Worm (Caenorhabditis elegans): ENCODE results near the gene B0001.8.

B0001.8 gene

ce11 chrIV:12110339-12110738, 30.5 kb downstream of the B0001.8 start, which contains the start of gene col-129:
col-129 (minus strand) TSS chrIV:12110439.
- no peak for TF ChIP-seq lsy-2 (tag; optimal IDR thresholded peaks at IDR 0.05)

- no peak for TF ChIP-seq cnd-1 (tag; optimal IDR thresholded peaks at IDR 0.05)
- peak; percentile 98 for TF ChIP-seq zip-8 (tag; optimal IDR thresholded peaks at IDR 0.05)
These were observed 31.1 kb downstream of the B0001.8 start for ce11 chrIV:12109743-12110142.

- TF ChIP-seq mls-2 (tag; optimal IDR thresholded peaks at IDR 0.05) (no peak), mep-1 (tag; optimal IDR thresholded peaks at IDR 0.05) (no peak), zip-8 (tag; optimal IDR thresholded peaks at IDR 0.05) (no peak), lsy-2 (tag; optimal IDR thresholded peaks at IDR 0.05) (no peak), blmp-1 (tag; optimal IDR thresholded peaks at IDR 0.05) (no peak), unc-120 (tag; optimal IDR thresholded peaks at IDR 0.05; ENCODE audit: poor library complexity, severe bottlenecking) (no peak)
These were observed 31.7 kb downstream of the B0001.8 start for ce11 chrIV:12108984-12109657.

ce11 chrIV:12105558-12105957, 35.3 kb downstream of the B0001.8 start, which contains the start of gene M18.3:
M18.3 (plus strand) TSS chrIV:12105858.
- TF ChIP-seq elt-3 (tag; optimal IDR thresholded peaks at IDR 0.05) (no peak), bed-3 (GFP tag; optimal IDR thresholded peaks at IDR 0.05) (no peak), lin-32 (GFP tag; optimal IDR thresholded peaks at IDR 0.05) (no peak), snpc-4 (tag; optimal IDR thresholded peaks at IDR 0.05) (no peak), ztf-11 (tag; optimal IDR thresholded peaks at IDR 0.05) (no peak), lin-13 (tag; optimal IDR thresholded peaks at IDR 0.05) (no peak), mab-5 (tag; optimal IDR thresholded peaks at IDR 0.05) (no peak), cnd-1 (tag; optimal IDR thresholded peaks at IDR 0.05) (no peak), zip-8 (tag; optimal IDR thresholded peaks at IDR 0.05) (no peak), mep-1 (tag; optimal IDR thresholded peaks at IDR 0.05) (no peak), M03D4.4 (tag; optimal IDR thresholded peaks at IDR 0.05) (no peak)

ce11 chrIV:12096479-12096878, 44.4 kb downstream of the B0001.8 start, which contains the start of gene mon-2:
mon-2 (plus strand) TSS chrIV:12096779.
- TF ChIP-seq unc-62 (GFP tag; optimal IDR thresholded peaks at IDR 0.05) (no peak), ces-1 (GFP tag; optimal IDR thresholded peaks at IDR 0.05) (no peak), lsy-2 (tag; optimal IDR thresholded peaks at IDR 0.05) (no peak), bed-3 (GFP tag; optimal IDR thresholded peaks at IDR 0.05) (no peak), ztf-11 (tag; optimal IDR thresholded peaks at IDR 0.05) (no peak), blmp-1 (tag; optimal IDR thresholded peaks at IDR 0.05) (no peak), unc-39 (tag; optimal IDR thresholded peaks at IDR 0.05) (no peak), cnd-1 (tag; optimal IDR thresholded peaks at IDR 0.05) (no peak), ceh-39 (tag; optimal IDR thresholded peaks at IDR 0.05) (no peak), nhr-76 (tag; optimal IDR thresholded peaks at IDR 0.05) (no peak), nhr-237 (tag; optimal IDR thresholded peaks at IDR 0.05) (no peak), sptf-1 (tag; optimal IDR thresholded peaks at IDR 0.05) (no peak), drap-1 (GFP tag; optimal IDR thresholded peaks at IDR 0.05) (no peak), nhr-28 (tag; optimal IDR thresholded peaks at IDR 0.05) (no peak)

ce11 chrIV:12093819-12094218, 47.0 kb downstream of the B0001.8 start, which contains the start of gene F11A10.5:
F11A10.5 (plus strand) TSS chrIV:12094119.
- no peak for TF ChIP-seq sem-2 (GFP tag; optimal IDR thresholded peaks at IDR 0.05)
- TF ChIP-seq ces-1 (GFP tag; optimal IDR thresholded peaks at IDR 0.05): peak; percentile 8
- TF ChIP-seq hlh-1 (tag; optimal IDR thresholded peaks at IDR 0.05): peak; percentile 14

ce11 chrIV:12093384-12093783, 47.5 kb downstream of the B0001.8 start, which contains the start of gene cpsf-4:
cpsf-4 (minus strand) TSS chrIV:12093445.
- no peak for TF ChIP-seq zip-8 (tag; optimal IDR thresholded peaks at IDR 0.05)
- no peak for TF ChIP-seq cnd-1 (tag; optimal IDR thresholded peaks at IDR 0.05)
- peak; percentile 41 for TF ChIP-seq lsy-2 (tag; optimal IDR thresholded peaks at IDR 0.05)

- TF ChIP-seq lsy-2 (tag; optimal IDR thresholded peaks at IDR 0.05): no peak
- no peak for TF ChIP-seq nhr-237 (tag; optimal IDR thresholded peaks at IDR 0.05)
- TF ChIP-seq ceh-43 (GFP tag; optimal IDR thresholded peaks at IDR 0.05): no peak
- no peak for TF ChIP-seq ztf-11 (tag; optimal IDR thresholded peaks at IDR 0.05)
- no peak for TF ChIP-seq hlh-1 (tag; optimal IDR thresholded peaks at IDR 0.05)
- TF ChIP-seq mab-5 (tag; optimal IDR thresholded peaks at IDR 0.05): no peak
- no peak for TF ChIP-seq mls-2 (tag; optimal IDR thresholded peaks at IDR 0.05)
- no peak for TF ChIP-seq nhr-28 (tag; optimal IDR thresholded peaks at IDR 0.05)
- no peak for TF ChIP-seq elt-1 (tag; optimal IDR thresholded peaks at IDR 0.05; ENCODE audit: borderline replicate concordance, insufficient read depth)
- TF ChIP-seq snpc-4 (tag; optimal IDR thresholded peaks at IDR 0.05): no peak
- no peak for TF ChIP-seq nhr-12 (tag; optimal IDR thresholded peaks at IDR 0.05)
- no peak for TF ChIP-seq drap-1 (GFP tag; optimal IDR thresholded peaks at IDR 0.05)
- no peak for TF ChIP-seq ces-1 (GFP tag; optimal IDR thresholded peaks at IDR 0.05)
These were observed 48.7 kb downstream of the B0001.8 start, which contains the start of gene mig-32 for ce11 chrIV:12092113-12092512. mig-32 (minus strand) TSS chrIV:12092213.

Data from whole organism, mixed stage, embryonic.